Fruit fly (Drosophila melanogaster): ENCODE measurements around the gene CG32022.

DNA sequence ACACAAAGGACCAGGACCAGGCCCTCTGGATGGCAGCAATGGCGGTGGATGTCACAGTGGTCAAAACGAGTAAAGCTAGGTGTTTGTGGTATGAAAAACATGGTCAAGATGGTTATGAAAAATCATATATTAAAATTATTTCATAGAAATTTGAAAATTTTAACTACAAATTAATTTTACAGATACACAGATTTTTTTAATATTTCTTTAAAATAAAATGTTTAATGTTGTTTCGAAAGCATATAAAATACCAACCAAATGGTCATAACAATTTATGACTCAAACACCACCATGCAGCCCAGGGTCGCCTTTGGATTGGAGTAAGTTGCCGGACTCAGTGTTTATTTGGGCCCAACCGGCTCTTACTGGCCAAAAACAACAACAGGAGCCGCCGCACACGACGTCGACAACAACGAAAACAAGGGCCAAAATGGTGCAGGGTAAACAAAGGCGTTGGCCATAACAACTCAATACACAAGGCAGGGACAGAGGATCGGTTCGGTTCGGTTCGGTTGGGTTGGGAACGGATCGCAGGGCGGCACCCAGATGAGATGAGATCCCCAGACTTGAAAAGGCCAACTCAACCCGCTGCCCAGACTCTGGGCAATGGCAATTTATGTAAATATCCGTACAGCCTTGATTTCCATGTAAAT lies 19.2 kb downstream of the CG32022 start:
- TF ChIP-seq insv (optimal IDR thresholded peaks at IDR 0.05): no peak
- no peak for TF ChIP-seq Myc (optimal IDR thresholded peaks at IDR 0.05)
- no peak for TF ChIP-seq h (optimal IDR thresholded peaks at IDR 0.05)
- no peak for TF ChIP-seq psq (optimal IDR thresholded peaks at IDR 0.05)
- TF ChIP-seq Sin3A (optimal IDR thresholded peaks at IDR 0.05): no peak
- TF ChIP-seq ttk (optimal IDR thresholded peaks at IDR 0.05): no peak

Measured in Kc167 (cell line).